Worm (Caenorhabditis elegans) whole organism, dauer: ENCODE data around the gene C18H7.6.

Source experiments
- unc-62 ChIP-seq: sonication (generic microtip); optimal IDR thresholded peaks from 2 replicates; lab custom pipeline; 2017; ENCODE audit warnings: missing biosample characterization, missing genetic modification reagents, missing genetic modification characterization

Gene C18H7.6

DNA sequence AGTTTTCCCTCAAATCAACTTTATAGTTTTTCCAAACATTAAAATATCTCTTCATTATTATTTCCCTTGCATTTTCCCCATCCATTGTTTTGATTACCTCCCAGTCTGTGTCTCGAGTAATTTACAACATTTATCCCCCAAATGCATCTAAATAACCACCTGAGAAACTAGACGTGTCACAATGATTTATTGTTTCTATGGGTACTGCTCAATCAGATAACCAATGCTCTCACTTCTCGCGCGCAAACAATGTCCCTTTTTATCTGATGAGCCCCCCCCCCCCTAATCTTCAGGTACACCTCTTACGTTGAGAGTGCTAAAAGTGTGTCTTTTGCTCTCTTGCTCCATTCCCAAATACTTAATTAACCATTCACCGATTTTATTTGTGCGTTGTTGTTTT is 38.3 kb downstream of the C18H7.6 start:
- TF ChIP-seq unc-62 (GFP tag; lab: Kevin White, UChicago) = no peak

DNA sequence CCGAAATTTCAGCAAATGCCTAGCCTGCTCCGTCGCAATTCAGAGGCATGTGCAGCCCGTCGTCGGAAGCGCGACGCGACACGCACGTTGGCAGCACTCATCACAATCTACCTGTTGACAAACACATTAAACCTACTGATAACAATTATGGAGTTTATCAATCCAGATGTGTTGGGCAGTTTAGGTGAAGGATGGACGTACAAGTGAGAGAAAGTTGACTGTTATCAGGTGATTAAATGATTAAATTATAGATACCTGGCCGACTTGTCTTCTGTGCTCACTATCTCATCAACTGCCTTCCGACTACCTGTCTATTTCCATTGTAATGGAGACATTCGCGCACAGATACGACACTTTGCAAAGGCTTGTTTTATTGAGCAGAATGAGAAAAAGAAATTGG is 40.4 kb downstream of the C18H7.6 start:
- TF ChIP-seq unc-62 (GFP tag; lab: Kevin White, UChicago) = no peak

DNA sequence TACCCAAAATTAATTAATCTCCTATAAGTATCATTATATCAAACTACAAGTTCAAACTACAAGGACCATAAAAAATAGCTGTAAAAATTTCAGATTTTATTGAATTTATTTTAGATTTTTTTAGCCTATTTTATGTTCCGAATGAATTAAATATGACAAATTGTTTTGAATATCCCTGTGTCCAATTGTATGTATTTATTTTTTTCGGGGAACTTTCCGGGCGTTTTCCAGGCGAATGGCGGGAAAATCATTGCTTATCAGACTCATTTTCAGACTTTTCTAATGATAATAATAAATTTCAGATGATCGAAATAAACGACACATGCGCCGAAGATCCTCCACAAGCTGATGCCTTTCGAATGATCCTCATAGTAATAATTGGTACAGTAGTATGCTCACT is 44.3 kb downstream of the C18H7.6 start, which contains the start of gene F56A11.4:
Gene F56A11.4, plus strand, starts transcription at position 301 of the 400 bp plus-strand sequence.
- TF ChIP-seq unc-62 (GFP tag; lab: Kevin White, UChicago) = no peak

DNA sequence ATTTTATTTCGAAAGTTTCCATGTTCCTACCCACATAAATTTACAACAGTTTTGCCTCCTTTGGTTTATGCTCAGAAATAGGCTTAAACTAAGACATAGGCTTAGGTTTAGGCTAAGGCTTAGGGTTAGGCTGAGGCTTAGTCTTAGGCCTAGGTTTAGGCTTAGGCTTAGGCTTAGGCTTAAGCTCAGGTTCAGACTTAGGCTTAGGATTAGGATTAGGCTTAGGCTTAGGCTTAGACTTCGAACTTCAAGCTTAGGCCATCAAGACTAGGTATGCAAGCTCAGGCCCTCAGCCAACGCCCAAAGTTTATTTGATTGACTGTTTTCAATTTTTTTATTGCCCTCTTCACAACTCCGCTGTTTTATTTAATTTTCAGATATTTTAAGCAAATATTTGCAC is 46.4 kb downstream of the C18H7.6 start:
- TF ChIP-seq unc-62 (GFP tag; lab: Kevin White, UChicago) = no peak
